Worm (Caenorhabditis elegans) whole organism, midembryonic: ENCODE measurements around the gene gnrr-3.

Experiments used
- T22C8.4 ChIP-seq: fragments of 200-800 bp; sonication (Bioruptor generic); IDR thresholded peaks from 2 replicates; pipeline ENCODE4 v1.3.6; 2022; ENCODE audit warnings: missing genetic modification characterization, missing compliant biosample characterization
- flt-1 ChIP-seq: fragments of 200-800 bp; sonication (Bioruptor generic); IDR thresholded peaks from 2 replicates; pipeline ENCODE4 v1.3.6; 2022; ENCODE audit warnings: missing genetic modification characterization, missing compliant biosample characterization
- klf-2 ChIP-seq: fragments of 200-800 bp; sonication (Bioruptor generic); conservative IDR thresholded peaks from 2 replicates; pipeline ENCODE4 v1.3.6; 2022; ENCODE audit warnings: missing genetic modification reagents, missing genetic modification characterization, missing compliant biosample characterization
- med-1 ChIP-seq: sonication (generic microtip); optimal IDR thresholded peaks from 2 replicates; lab custom pipeline; 2017; ENCODE audit warnings: missing genetic modification characterization, mild to moderate bottlenecking, missing compliant biosample characterization, antibody characterized with exemption, missing genetic modification reagents; ENCODE audit not compliant: insufficient read depth
- ref-1 ChIP-seq: fragments of 200-800 bp; sonication (Bioruptor generic); conservative IDR thresholded peaks from 2 replicates; pipeline ENCODE4 v1.3.6; 2022; ENCODE audit warnings: missing genetic modification reagents, missing genetic modification characterization, missing compliant biosample characterization
- tab-1 ChIP-seq: fragments of 200-800 bp; sonication (Bioruptor generic); IDR thresholded peaks from 2 replicates; pipeline ENCODE4 v1.3.6; 2022; ENCODE audit warnings: missing genetic modification characterization, missing compliant biosample characterization
- ztf-23 ChIP-seq: fragments of 200-800 bp; sonication (Bioruptor generic); IDR thresholded peaks from 2 replicates; pipeline ENCODE4 v1.3.6; 2022; ENCODE audit warnings: missing genetic modification reagents, missing genetic modification characterization, missing compliant biosample characterization
- ztf-29 ChIP-seq: fragments of 200-800 bp; sonication (Bioruptor generic); IDR thresholded peaks from 2 replicates; pipeline ENCODE4 v1.3.6; 2022; ENCODE audit warnings: missing genetic modification reagents, missing genetic modification characterization, missing compliant biosample characterization

DNA sequence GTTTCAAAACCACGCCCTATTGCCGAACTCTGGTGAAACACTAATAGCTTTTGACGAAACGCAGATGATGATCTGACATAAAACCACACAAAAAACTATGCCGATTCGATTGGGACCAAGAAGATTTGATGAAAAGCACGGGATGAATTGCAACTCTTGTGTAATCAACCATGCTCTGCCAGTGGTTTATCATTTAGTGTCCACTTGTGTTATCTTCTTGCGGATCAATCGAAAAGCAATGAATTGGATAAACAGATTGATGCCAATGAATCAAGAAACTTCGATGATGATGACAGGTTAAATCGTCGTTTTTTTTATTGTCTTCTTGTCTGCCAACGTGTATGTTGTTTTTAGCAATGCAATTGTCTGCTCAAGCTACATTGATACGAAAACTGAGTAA lies 27.2 kb upstream of the gnrr-3 start, which contains the start of gene F42G10.1:
- TF ChIP-seq T22C8.4 (GFP tag; lab: Robert Waterston, UW) (no peak), tab-1 (GFP tag; lab: Robert Waterston, UW) (no peak), ref-1 (GFP tag; lab: Robert Waterston, UW) (no peak), ztf-23 (GFP tag; lab: Robert Waterston, UW) (no peak), ztf-29 (GFP tag; lab: Robert Waterston, UW) (no peak), klf-2 (no peak), flt-1 (GFP tag; lab: Robert Waterston, UW) (no peak), med-1 (GFP tag; lab: Kevin White, UChicago) (no peak)
